Fruit fly (Drosophila melanogaster) whole organism, embryonic: ENCODE data around the gene CG15439.

Experiments used
- Bgb ChIP-seq: fragments of 200-800 bp; sonication (Bioruptor generic); IDR thresholded peaks from 2 replicates; pipeline ENCODE4 v1.3.6; 2022; ENCODE audit warnings: missing biosample characterization, missing genetic modification characterization; ENCODE audit not compliant: partially characterized antibody
- Blimp-1 ChIP-seq: fragments of 200-800 bp; sonication (Bioruptor generic); optimal IDR thresholded peaks from 3 replicates; lab custom pipeline; 2018; ENCODE audit warnings: missing biosample characterization, missing genetic modification characterization, mild to moderate bottlenecking, moderate library complexity, missing genetic modification reagents
- CG10267 ChIP-seq: fragments of 200-800 bp; sonication (Bioruptor generic); optimal IDR thresholded peaks from 2 replicates; lab custom pipeline; 2018; ENCODE audit warnings: missing biosample characterization, mild to moderate bottlenecking, missing genetic modification characterization, moderate library complexity
- CG11504 ChIP-seq: fragments of 200-800 bp; sonication (Bioruptor generic); optimal IDR thresholded peaks from 3 replicates; lab custom pipeline; 2019; ENCODE audit warnings: missing biosample characterization, mild to moderate bottlenecking, missing genetic modification characterization, moderate library complexity
- CG11696 ChIP-seq: fragments of 200-800 bp; sonication (Bioruptor generic); IDR thresholded peaks from 2 replicates; pipeline ENCODE4 v1.3.6; 2022; ENCODE audit warnings: missing biosample characterization, missing genetic modification characterization
- CG13894 ChIP-seq: fragments of 200-800 bp; sonication (Bioruptor generic); optimal IDR thresholded peaks from 3 replicates; lab custom pipeline; 2018; ENCODE audit warnings: missing biosample characterization, mild to moderate bottlenecking, missing genetic modification characterization, moderate library complexity
- CG14014 ChIP-seq: fragments of 200-800 bp; sonication (Bioruptor generic); IDR thresholded peaks from 2 replicates; pipeline ENCODE4 v1.3.6; 2022; ENCODE audit warnings: missing biosample characterization, missing genetic modification characterization
- CG14667 ChIP-seq: fragments of 200-800 bp; sonication (Bioruptor generic); IDR thresholded peaks from 2 replicates; pipeline ENCODE4 v1.3.6; 2022; ENCODE audit warnings: missing biosample characterization, missing genetic modification characterization
- CG17361 ChIP-seq: fragments of 200-800 bp; sonication (Bioruptor generic); IDR thresholded peaks from 3 replicates; pipeline ENCODE4 v1.3.6; 2022; ENCODE audit warnings: missing biosample characterization, missing genetic modification characterization
- CG2202 ChIP-seq: fragments of 200-800 bp; sonication (Bioruptor generic); optimal IDR thresholded peaks from 2 replicates; lab custom pipeline; 2018; ENCODE audit warnings: missing biosample characterization, mild to moderate bottlenecking, missing genetic modification characterization
- CG34224 ChIP-seq: fragments of 200-800 bp; sonication (Bioruptor generic); IDR thresholded peaks from 3 replicates; pipeline ENCODE4 v1.3.6; 2022; ENCODE audit warnings: missing biosample characterization, missing genetic modification characterization; ENCODE audit not compliant: partially characterized antibody
- CG6175 ChIP-seq: fragments of 200-800 bp; sonication (Bioruptor generic); IDR thresholded peaks from 3 replicates; pipeline ENCODE4 v1.3.6; 2022; ENCODE audit warnings: missing biosample characterization, missing genetic modification characterization
- CG7745 ChIP-seq: fragments of 200-800 bp; sonication (Bioruptor generic); optimal IDR thresholded peaks from 2 replicates; lab custom pipeline; 2018; ENCODE audit warnings: missing biosample characterization, mild to moderate bottlenecking, missing genetic modification characterization, moderate library complexity
- CG8089 ChIP-seq: fragments of 200-800 bp; sonication (Bioruptor generic); optimal IDR thresholded peaks from 3 replicates; lab custom pipeline; 2016; ENCODE audit warnings: missing biosample characterization, missing genetic modification characterization
- CG8290 ChIP-seq, 3 experiments: fragments of 200-800 bp; sonication (Bioruptor generic); optimal IDR thresholded peaks; 2 replicates each; lab custom pipeline; 2016 to 2019; ENCODE audit warnings: missing biosample characterization in 3 of 3, missing genetic modification characterization in 3 of 3, mild to moderate bottlenecking in 2 of 3, moderate library complexity in 1 of 3
- CG8765 ChIP-seq: fragments of 200-800 bp; sonication (Bioruptor generic); IDR thresholded peaks from 2 replicates; pipeline ENCODE4 v1.3.6; 2022; ENCODE audit warnings: missing biosample characterization, missing genetic modification characterization
- CG9797 ChIP-seq: fragments of 200-800 bp; sonication (Bioruptor generic); optimal IDR thresholded peaks from 3 replicates; lab custom pipeline; 2018; ENCODE audit warnings: missing biosample characterization, mild to moderate bottlenecking, missing genetic modification characterization
- D ChIP-seq, 2 experiments: fragments of 200-800 bp in 1 of 2; fragments of >200 bp in 1 of 2; sonication (Bioruptor generic) in 1 of 2; optimal IDR thresholded peaks; 2 replicates in 1 of 2; 3 replicates in 1 of 2; lab custom pipeline; 2017; ENCODE audit warnings: mild to moderate bottlenecking in 1 of 2, missing biosample characterization in 1 of 2, missing genetic modification characterization in 1 of 2, missing genetic modification reagents in 1 of 2
- Dek ChIP-seq: fragments of 200-800 bp; sonication (Bioruptor generic); optimal IDR thresholded peaks from 3 replicates; lab custom pipeline; 2019; ENCODE audit warnings: missing biosample characterization, mild to moderate bottlenecking, missing genetic modification characterization, moderate library complexity
- Elba2 ChIP-seq: fragments of 200-800 bp; sonication (Bioruptor generic); optimal IDR thresholded peaks from 3 replicates; lab custom pipeline; 2016; ENCODE audit warnings: missing biosample characterization, missing genetic modification characterization
- NC2α ChIP-seq: fragments of 200-800 bp; sonication (Bioruptor generic); optimal IDR thresholded peaks from 2 replicates; lab custom pipeline; 2016; ENCODE audit warnings: missing biosample characterization, missing genetic modification characterization
- NFAT ChIP-seq: fragments of 200-800 bp; sonication (Bioruptor generic); IDR thresholded peaks from 2 replicates; pipeline ENCODE4 v1.3.6; 2022; ENCODE audit warnings: missing biosample characterization, missing genetic modification characterization
- NfI ChIP-seq: fragments of 200-800 bp; sonication (Bioruptor generic); optimal IDR thresholded peaks from 3 replicates; lab custom pipeline; 2018; ENCODE audit warnings: missing biosample characterization, mild to moderate bottlenecking, missing genetic modification characterization, moderate library complexity
- Opbp ChIP-seq: fragments of 200-800 bp; sonication (Bioruptor generic); IDR thresholded peaks from 3 replicates; pipeline ENCODE4 v1.3.6; 2022; ENCODE audit warnings: missing biosample characterization, missing genetic modification characterization; ENCODE audit not compliant: partially characterized antibody
- Ptx1 ChIP-seq: fragments of 200-800 bp; sonication (Bioruptor generic); IDR thresholded peaks from 2 replicates; pipeline ENCODE4 v1.3.6; 2022; ENCODE audit warnings: missing biosample characterization, missing genetic modification characterization
- Stat92E ChIP-seq, 3 experiments: fragments of >200 bp in 2 of 3; fragments of 200-800 bp in 1 of 3; sonication (Bioruptor generic) in 1 of 3; optimal IDR thresholded peaks; 2 replicates each; lab custom pipeline; 2017 to 2019; ENCODE audit warnings: missing biosample characterization in 3 of 3, missing genetic modification characterization in 3 of 3, mild to moderate bottlenecking in 1 of 3, moderate library complexity in 1 of 3
- Xbp1 ChIP-seq: fragments of 200-800 bp; sonication (Bioruptor generic); optimal IDR thresholded peaks from 3 replicates; lab custom pipeline; 2016; ENCODE audit warnings: missing biosample characterization, mild to moderate bottlenecking, missing genetic modification characterization
- YL-1 ChIP-seq: fragments of 200-800 bp; sonication (Bioruptor generic); optimal IDR thresholded peaks from 3 replicates; lab custom pipeline; 2017; ENCODE audit warnings: missing biosample characterization, mild to moderate bottlenecking, missing genetic modification characterization
- ap ChIP-seq: fragments of 200-800 bp; sonication (Bioruptor generic); IDR thresholded peaks from 2 replicates; pipeline ENCODE4 v1.3.6; 2022; ENCODE audit warnings: missing biosample characterization, missing genetic modification characterization
- bcd ChIP-seq: fragments of 200-800 bp; sonication (Bioruptor generic); optimal IDR thresholded peaks from 2 replicates; lab custom pipeline; 2017; ENCODE audit warnings: missing biosample characterization, mild to moderate bottlenecking, missing genetic modification characterization
- ci ChIP-seq: fragments of 200-800 bp; sonication (Bioruptor generic); IDR thresholded peaks from 3 replicates; pipeline ENCODE4 v1.3.6; 2022; ENCODE audit warnings: missing biosample characterization, missing genetic modification characterization
- crol ChIP-seq: fragments of 200-800 bp; sonication (Bioruptor generic); IDR thresholded peaks from 2 replicates; pipeline ENCODE4 v1.3.6; 2022; ENCODE audit warnings: missing biosample characterization, missing genetic modification characterization
- gfzf ChIP-seq: fragments of 200-800 bp; sonication (Bioruptor generic); optimal IDR thresholded peaks from 2 replicates; lab custom pipeline; 2016; ENCODE audit warnings: missing biosample characterization, mild to moderate bottlenecking, missing genetic modification characterization, moderate library complexity
- kni ChIP-seq: fragments of 200-800 bp; sonication (Bioruptor generic); optimal IDR thresholded peaks from 3 replicates; lab custom pipeline; 2017; ENCODE audit warnings: mild to moderate bottlenecking, missing biosample characterization, missing genetic modification reagents, missing genetic modification characterization
- lilli ChIP-seq: fragments of 200-800 bp; sonication (Bioruptor generic); optimal IDR thresholded peaks from 3 replicates; lab custom pipeline; 2016; ENCODE audit warnings: missing biosample characterization, missing genetic modification characterization
- lola ChIP-seq, 3 experiments: fragments of >200 bp in 2 of 3; fragments of 200-800 bp in 1 of 3; sonication (Bioruptor generic) in 1 of 3; optimal IDR thresholded peaks; 2 replicates each; lab custom pipeline; 2017 to 2019; ENCODE audit warnings: missing biosample characterization in 3 of 3, missing genetic modification characterization in 3 of 3, mild to moderate bottlenecking in 1 of 3, moderate library complexity in 1 of 3
- lov ChIP-seq, 2 experiments: fragments of 200-800 bp in 1 of 2; fragments of >200 bp in 1 of 2; sonication (Bioruptor generic) in 1 of 2; IDR thresholded peaks in 1 of 2; optimal IDR thresholded peaks in 1 of 2; 2 replicates in 1 of 2; 3 replicates in 1 of 2; pipeline versions ENCODE4 v1.3.6 to Lab custom; 2017 to 2022; ENCODE audit warnings: missing biosample characterization in 1 of 2, missing genetic modification characterization in 1 of 2
- rib ChIP-seq: fragments of 200-800 bp; sonication (Bioruptor generic); IDR thresholded peaks from 2 replicates; pipeline ENCODE4 v1.3.6; 2022; ENCODE audit warnings: missing biosample characterization, missing genetic modification characterization
- shn ChIP-seq: fragments of 200-800 bp; sonication (Bioruptor generic); optimal IDR thresholded peaks from 3 replicates; lab custom pipeline; 2016; ENCODE audit warnings: missing biosample characterization, missing genetic modification characterization
- sim ChIP-seq: fragments of 200-800 bp; sonication (Bioruptor generic); IDR thresholded peaks from 2 replicates; pipeline ENCODE4 v1.3.6; 2022; ENCODE audit warnings: missing biosample characterization, missing genetic modification characterization
- stwl ChIP-seq: fragments of 200-800 bp; sonication (Bioruptor generic); optimal IDR thresholded peaks from 3 replicates; lab custom pipeline; 2018; ENCODE audit warnings: missing biosample characterization, mild to moderate bottlenecking, missing genetic modification characterization, moderate library complexity
- toy ChIP-seq: fragments of 200-800 bp; sonication (Bioruptor generic); IDR thresholded peaks from 2 replicates; pipeline ENCODE4 v1.3.6; 2022; ENCODE audit warnings: missing biosample characterization, missing genetic modification characterization
- unpg ChIP-seq: fragments of 200-800 bp; sonication (Bioruptor generic); optimal IDR thresholded peaks from 3 replicates; lab custom pipeline; 2018; ENCODE audit warnings: missing biosample characterization, mild to moderate bottlenecking, missing genetic modification characterization, moderate library complexity
- zf30C ChIP-seq: fragments of 200-800 bp; sonication (Bioruptor generic); optimal IDR thresholded peaks from 3 replicates; lab custom pipeline; 2018; ENCODE audit warnings: missing biosample characterization, mild to moderate bottlenecking, missing genetic modification characterization

CG15439 gene

DNA sequence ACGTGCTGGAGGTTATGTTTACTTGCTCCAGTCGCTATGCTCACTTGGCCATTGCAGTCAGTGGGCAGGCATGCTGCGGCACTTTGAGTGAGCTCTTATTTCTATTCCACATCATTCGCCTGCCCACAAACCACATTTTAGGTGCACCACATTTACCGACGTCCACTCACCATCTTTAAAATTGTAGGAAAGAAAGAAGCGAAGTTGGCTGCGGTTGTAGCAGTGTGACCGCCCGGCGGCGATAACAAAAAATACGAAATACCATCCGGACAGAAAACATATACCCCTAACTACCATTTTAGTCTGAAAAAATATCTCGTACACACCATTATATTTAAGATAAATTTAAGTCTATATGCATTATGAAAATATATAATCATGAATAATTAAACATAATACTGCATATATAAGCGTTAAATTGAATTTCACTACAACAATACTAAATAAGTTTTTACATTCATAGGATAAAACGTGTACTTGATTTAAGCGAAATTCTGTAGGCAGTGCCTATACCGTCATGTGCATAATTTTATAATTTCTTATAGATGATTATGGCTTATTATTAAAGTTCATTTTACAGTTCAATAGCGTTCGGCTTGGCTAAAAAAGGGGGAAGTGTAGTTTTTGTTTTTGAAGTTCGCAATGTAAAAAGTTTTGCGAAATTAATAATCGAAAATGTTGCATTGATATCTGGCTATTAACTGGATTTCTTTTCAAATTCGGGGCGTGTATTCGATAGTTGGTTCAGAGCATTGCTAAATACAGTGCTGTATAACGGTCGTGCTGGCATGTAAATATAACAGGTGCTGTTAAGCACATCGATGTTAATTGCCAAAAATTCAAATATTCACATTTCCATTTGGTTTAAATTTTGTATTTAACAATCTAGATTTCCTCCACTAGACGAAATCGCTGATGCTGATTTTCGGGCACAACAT is 5.5 kb upstream of the CG15439 start, which contains the start of gene RpL27A (continued):
- TF ChIP-seq Bgb, result peak; percentile 58
- TF ChIP-seq Dek, result peak; percentile 51
- peak; percentile 97 for TF ChIP-seq ci
- TF ChIP-seq shn (GFP tag; lab: Kevin White, UChicago), result peak; percentile 64
- TF ChIP-seq CG7745 (tag; lab: Kevin White, UChicago), result peak; percentile 39
- TF ChIP-seq, all 482 proteins: peak for 418

DNA sequence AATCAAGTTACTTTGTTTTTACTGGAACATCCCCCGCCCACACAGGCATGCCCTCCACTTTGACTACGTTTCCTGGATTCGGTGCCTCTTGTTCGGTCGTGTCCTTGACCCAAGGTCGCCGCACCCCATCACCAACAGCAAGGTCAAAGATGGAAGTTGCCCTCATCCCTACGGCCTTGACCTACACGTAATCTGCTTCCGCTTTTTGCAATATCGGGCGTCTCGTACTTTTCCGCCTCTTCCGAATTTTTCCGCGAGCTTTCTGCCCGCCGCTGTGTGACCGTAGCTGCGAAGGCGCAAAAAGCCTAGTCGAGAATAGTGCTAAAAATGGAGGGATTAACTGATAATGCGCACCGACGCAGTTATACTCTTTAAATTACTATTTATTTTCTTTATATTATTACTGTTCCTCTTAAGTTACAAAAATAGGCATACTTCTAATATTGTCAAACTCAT is 3.7 kb upstream of the CG15439 start, which contains the start of gene Gs1l:
Gene Gs1l (minus strand): TSS at position 269 of the 456 bp plus-strand sequence.
- TF ChIP-seq CG6175 (GFP tag; lab: Robert Waterston, UW) (no peak), kni (no peak), CG17361 (GFP tag; lab: Robert Waterston, UW) (0 out of 3 replicates have a peak, but pooled peaks have one; percentile 15), YL-1 (GFP tag; lab: Kevin White, UChicago) (peak; percentile 18), CG8089 (GFP tag; lab: Kevin White, UChicago) (no peak), CG2202 (no peak), Blimp-1 (peak; percentile 22), sim (no peak), CG11504 (tag; lab: Kevin White, UChicago) (peak; percentile 17), NC2α (GFP tag; lab: Kevin White, UChicago) (no peak), unpg (peak; percentile 34), lola (GFP tag; optimal IDR thresholded peaks at IDR 0.05; lab: Kevin White, UChicago) (no peak), CG14667 (GFP tag; lab: Robert Waterston, UW) (no peak), CG8290 (GFP tag; optimal IDR thresholded peaks at IDR 0.05; lab: Kevin White, UChicago) (no peak), CG8290 (tag; optimal IDR thresholded peaks at IDR 0.05; lab: Kevin White, UChicago) (peak in 1 of 2 experiments; percentile 49), CG10267 (tag; lab: Kevin White, UChicago) (peak; percentile 9), Xbp1 (GFP tag; lab: Kevin White, UChicago) (no peak), CG34224 (no peak), CG14014 (GFP tag; lab: Robert Waterston, UW) (peak; percentile 35; the same call in 1 of the 2 replicates), lov (optimal IDR thresholded peaks at IDR 0.05; lab: Kevin White, UChicago) (no peak), lov (GFP tag; IDR thresholded peaks at IDR 0.05; lab: Robert Waterston, UW) (no peak), NFAT (peak; percentile 94), toy (no peak), Stat92E (GFP tag; optimal IDR thresholded peaks at IDR 0.05; lab: Kevin White, UChicago) (no peak), CG11696 (GFP tag; lab: Robert Waterston, UW) (0 out of 2 replicates have a peak, but pooled peaks have one; percentile 8), Elba2 (no peak), stwl (tag; lab: Kevin White, UChicago) (no peak), CG8765 (no peak; the same call in 1 of the 2 replicates), Opbp (GFP tag; lab: Robert Waterston, UW) (0 out of 3 replicates have a peak, but pooled peaks have one; percentile 11), Ptx1 (peak; percentile 48; the same call in 1 of the 2 replicates), CG9797 (peak; percentile 46), NfI (GFP tag; lab: Kevin White, UChicago) (peak; percentile 14), CG13894 (tag; lab: Kevin White, UChicago) (peak; percentile 54), crol (GFP tag; lab: Robert Waterston, UW) (0 out of 2 replicates have a peak, but pooled peaks have one; percentile 15), rib (peak; percentile 71), zf30C (GFP tag; lab: Kevin White, UChicago) (no peak), bcd (GFP tag; lab: Kevin White, UChicago) (peak; percentile 45), D (optimal IDR thresholded peaks at IDR 0.05; lab: Kevin White, UChicago) (no peak), D (GFP tag; optimal IDR thresholded peaks at IDR 0.05; lab: Kevin White, UChicago) (no peak), gfzf (GFP tag; lab: Kevin White, UChicago) (peak; percentile 75), ap (no peak), lilli (no peak)
